Fruit fly (Drosophila melanogaster) whole organism, embryonic: Measurements from ENCODE around the gene mRpL13.
A peak's percentile ranks its signal among the peaks of the same experiment; 100 is the strongest.

ENCODE experiments used
- ATbp ChIP-seq: fragments of 200-800 bp; sonication (Bioruptor generic); optimal IDR thresholded peaks from 2 replicates; lab custom pipeline; 2017; ENCODE audit warnings: missing biosample characterization, mild to moderate bottlenecking, missing genetic modification characterization, missing genetic modification reagents
- Ada2b ChIP-seq: fragments of 200-800 bp; sonication (Bioruptor generic); IDR thresholded peaks from 2 replicates; pipeline ENCODE4 v1.3.6; 2022; ENCODE audit warnings: missing biosample characterization, missing genetic modification characterization
- Antp ChIP-seq: fragments of 200-800 bp; sonication (Bioruptor generic); optimal IDR thresholded peaks from 3 replicates; lab custom pipeline; 2016; ENCODE audit warnings: missing biosample characterization, missing genetic modification characterization
- B-H1 ChIP-seq: fragments of 200-800 bp; sonication (Bioruptor generic); IDR thresholded peaks from 3 replicates; pipeline ENCODE4 v1.3.6; 2022; ENCODE audit warnings: missing biosample characterization, missing genetic modification characterization
- Bgb ChIP-seq: fragments of 200-800 bp; sonication (Bioruptor generic); IDR thresholded peaks from 2 replicates; pipeline ENCODE4 v1.3.6; 2022; ENCODE audit warnings: missing biosample characterization, missing genetic modification characterization; ENCODE audit not compliant: partially characterized antibody
- CG10431 ChIP-seq: fragments of 200-800 bp; sonication (Bioruptor generic); optimal IDR thresholded peaks from 3 replicates; lab custom pipeline; 2018; ENCODE audit warnings: missing biosample characterization, mild to moderate bottlenecking, missing genetic modification characterization
- CG10979 ChIP-seq: fragments of 200-800 bp; sonication (Bioruptor generic); optimal IDR thresholded peaks from 2 replicates; lab custom pipeline; 2018; ENCODE audit warnings: missing biosample characterization, mild to moderate bottlenecking, missing genetic modification characterization, moderate library complexity
- CG11247 ChIP-seq: fragments of 200-800 bp; sonication (Bioruptor generic); IDR thresholded peaks from 2 replicates; pipeline ENCODE4 v1.3.6; 2022; ENCODE audit warnings: missing biosample characterization, missing genetic modification characterization
- CG11504 ChIP-seq: fragments of 200-800 bp; sonication (Bioruptor generic); optimal IDR thresholded peaks from 3 replicates; lab custom pipeline; 2019; ENCODE audit warnings: missing biosample characterization, mild to moderate bottlenecking, missing genetic modification characterization, moderate library complexity
- CG12299 ChIP-seq: fragments of 200-800 bp; sonication (Bioruptor generic); optimal IDR thresholded peaks from 2 replicates; lab custom pipeline; 2018; ENCODE audit warnings: missing biosample characterization, mild to moderate bottlenecking, missing genetic modification characterization
- CG14014 ChIP-seq: fragments of 200-800 bp; sonication (Bioruptor generic); IDR thresholded peaks from 2 replicates; pipeline ENCODE4 v1.3.6; 2022; ENCODE audit warnings: missing biosample characterization, missing genetic modification characterization
- CG1529 ChIP-seq: fragments of 200-800 bp; sonication (Bioruptor generic); optimal IDR thresholded peaks from 3 replicates; lab custom pipeline; 2018; ENCODE audit warnings: missing biosample characterization, missing genetic modification characterization
- CG17912 ChIP-seq: fragments of 200-800 bp; sonication (Bioruptor generic); optimal IDR thresholded peaks from 2 replicates; lab custom pipeline; 2018; ENCODE audit warnings: missing biosample characterization, mild to moderate bottlenecking, missing genetic modification characterization
- CG2129 ChIP-seq: fragments of 200-800 bp; sonication (Bioruptor generic); IDR thresholded peaks from 2 replicates; pipeline ENCODE4 v1.3.6; 2022; ENCODE audit warnings: missing biosample characterization, missing genetic modification characterization; ENCODE audit not compliant: partially characterized antibody
- CG30431 ChIP-seq: fragments of 200-800 bp; sonication (Bioruptor generic); optimal IDR thresholded peaks from 2 replicates; lab custom pipeline; 2017; ENCODE audit warnings: missing biosample characterization, missing genetic modification characterization
- CG31441 ChIP-seq: fragments of 200-800 bp; sonication (Bioruptor generic); IDR thresholded peaks from 2 replicates; pipeline ENCODE4 v1.3.6; 2022; ENCODE audit warnings: missing biosample characterization, missing genetic modification characterization
- CG3995 ChIP-seq: fragments of 200-800 bp; sonication (Bioruptor generic); optimal IDR thresholded peaks from 3 replicates; lab custom pipeline; 2016; ENCODE audit warnings: missing biosample characterization, missing genetic modification characterization
- CG4360 ChIP-seq: fragments of 200-800 bp; sonication (Bioruptor generic); IDR thresholded peaks from 2 replicates; pipeline ENCODE4 v1.3.6; 2022; ENCODE audit warnings: missing biosample characterization, missing genetic modification characterization
- CG4730 ChIP-seq: fragments of 200-800 bp; sonication (Bioruptor generic); IDR thresholded peaks from 2 replicates; pipeline ENCODE4 v1.3.6; 2022; ENCODE audit warnings: missing biosample characterization, missing genetic modification characterization
- CG6683 ChIP-seq: fragments of 200-800 bp; sonication (Bioruptor generic); optimal IDR thresholded peaks from 2 replicates; lab custom pipeline; 2017; ENCODE audit warnings: missing biosample characterization, mild to moderate bottlenecking, missing genetic modification characterization, missing genetic modification reagents
- Dbx ChIP-seq: fragments of 200-800 bp; sonication (Bioruptor generic); IDR thresholded peaks from 3 replicates; pipeline ENCODE4 v1.3.6; 2022; ENCODE audit warnings: missing biosample characterization, missing genetic modification characterization
- Doc2 ChIP-seq: fragments of 200-800 bp; sonication (Bioruptor generic); IDR thresholded peaks from 2 replicates; pipeline ENCODE4 v1.3.6; 2022; ENCODE audit warnings: missing biosample characterization, missing genetic modification characterization
- Dref ChIP-seq: fragments of 200-800 bp; sonication (Bioruptor generic); IDR thresholded peaks from 2 replicates; pipeline ENCODE4 v1.3.6; 2022; ENCODE audit warnings: missing biosample characterization, missing genetic modification characterization
- Drgx ChIP-seq: fragments of 200-800 bp; sonication (Bioruptor generic); IDR thresholded peaks from 2 replicates; pipeline ENCODE4 v1.3.6; 2022; ENCODE audit warnings: missing biosample characterization, missing genetic modification characterization
- Eip74EF ChIP-seq, 2 experiments: fragments of 200-800 bp in 1 of 2; fragments of >200 bp in 1 of 2; sonication (Bioruptor generic) in 1 of 2; optimal IDR thresholded peaks; 2 replicates each; lab custom pipeline; 2017 to 2019; ENCODE audit warnings: missing biosample characterization in 2 of 2, missing genetic modification characterization in 2 of 2, mild to moderate bottlenecking in 1 of 2, moderate library complexity in 1 of 2
- Ets65A ChIP-seq: fragments of 200-800 bp; sonication (Bioruptor generic); peaks from one replicate; lab custom pipeline; 2016; ENCODE audit warnings: missing biosample characterization, missing genetic modification characterization
- H2.0 ChIP-seq: fragments of 200-800 bp; sonication (Bioruptor generic); IDR thresholded peaks from 2 replicates; pipeline ENCODE4 v1.3.6; 2022; ENCODE audit warnings: missing biosample characterization, missing genetic modification characterization
- HLH54F ChIP-seq: fragments of 200-800 bp; sonication (Bioruptor generic); optimal IDR thresholded peaks from 3 replicates; lab custom pipeline; 2016; ENCODE audit warnings: missing biosample characterization, missing genetic modification characterization
- Hmx ChIP-seq: fragments of 200-800 bp; sonication (Bioruptor generic); optimal IDR thresholded peaks from 2 replicates; lab custom pipeline; 2016; ENCODE audit warnings: missing biosample characterization, missing genetic modification characterization
- Hr78 ChIP-seq, 2 experiments: fragments of 200-800 bp in 1 of 2; fragments of >200 bp in 1 of 2; sonication (Bioruptor generic) in 1 of 2; optimal IDR thresholded peaks; 2 replicates each; lab custom pipeline; 2017 to 2019; ENCODE audit warnings: missing biosample characterization in 2 of 2, missing genetic modification characterization in 2 of 2, mild to moderate bottlenecking in 1 of 2, moderate library complexity in 1 of 2
- Med ChIP-seq: fragments of 200-800 bp; sonication (Bioruptor generic); peaks from one replicate; lab custom pipeline; 2016; ENCODE audit warnings: missing biosample characterization, missing genetic modification characterization, mild to moderate bottlenecking, inconsistent platforms, moderate library complexity
- NC2α ChIP-seq: fragments of 200-800 bp; sonication (Bioruptor generic); optimal IDR thresholded peaks from 2 replicates; lab custom pipeline; 2016; ENCODE audit warnings: missing biosample characterization, missing genetic modification characterization
- Nf-YC ChIP-seq: fragments of 200-800 bp; optimal IDR thresholded peaks from 3 replicates; lab custom pipeline; 2019; ENCODE audit warnings: missing biosample characterization, mild to moderate bottlenecking, missing genetic modification characterization, moderate library complexity
- Sin3A ChIP-seq: fragments of >200 bp; optimal IDR thresholded peaks from 2 replicates; lab custom pipeline; 2018
- Sry-β ChIP-seq: fragments of 200-800 bp; sonication (Bioruptor generic); optimal IDR thresholded peaks from 2 replicates; lab custom pipeline; 2018; ENCODE audit warnings: missing biosample characterization, mild to moderate bottlenecking, missing genetic modification characterization, moderate library complexity
- ase ChIP-seq: fragments of 200-800 bp; sonication (Bioruptor generic); IDR thresholded peaks from 3 replicates; pipeline ENCODE4 v1.3.6; 2022; ENCODE audit warnings: missing biosample characterization, missing genetic modification characterization
- bab2 ChIP-seq: fragments of 200-800 bp; sonication (Bioruptor generic); optimal IDR thresholded peaks from 2 replicates; lab custom pipeline; 2016; ENCODE audit warnings: missing biosample characterization, missing genetic modification characterization
- insv ChIP-seq, 2 experiments: fragments of 200-800 bp; sonication (Bioruptor generic); optimal IDR thresholded peaks; 3 replicates each; lab custom pipeline; 2016 to 2018; ENCODE audit warnings: missing biosample characterization in 2 of 2, missing genetic modification characterization in 2 of 2
- ken ChIP-seq: fragments of 200-800 bp; sonication (Bioruptor generic); IDR thresholded peaks from 3 replicates; pipeline ENCODE4 v1.3.6; 2022; ENCODE audit warnings: missing biosample characterization, missing genetic modification characterization
- org-1 ChIP-seq: fragments of 200-800 bp; sonication (Bioruptor generic); optimal IDR thresholded peaks from 2 replicates; lab custom pipeline; 2017; ENCODE audit warnings: missing biosample characterization, missing genetic modification characterization
- peb ChIP-seq: fragments of 200-800 bp; sonication (Bioruptor generic); IDR thresholded peaks from 2 replicates; pipeline ENCODE4 v1.3.6; 2022; ENCODE audit warnings: missing biosample characterization, missing genetic modification characterization
- scrt ChIP-seq: fragments of 200-800 bp; sonication (Bioruptor generic); optimal IDR thresholded peaks from 2 replicates; lab custom pipeline; 2018; ENCODE audit warnings: missing biosample characterization, mild to moderate bottlenecking, missing genetic modification characterization, moderate library complexity
- sim ChIP-seq: fragments of 200-800 bp; sonication (Bioruptor generic); IDR thresholded peaks from 2 replicates; pipeline ENCODE4 v1.3.6; 2022; ENCODE audit warnings: missing biosample characterization, missing genetic modification characterization
- slp2 ChIP-seq: fragments of 200-800 bp; sonication (Bioruptor generic); optimal IDR thresholded peaks from 2 replicates; lab custom pipeline; 2016; ENCODE audit warnings: missing biosample characterization, missing genetic modification characterization
- sqz ChIP-seq: fragments of 200-800 bp; sonication (Bioruptor generic); optimal IDR thresholded peaks from 3 replicates; lab custom pipeline; 2018; ENCODE audit warnings: missing biosample characterization, mild to moderate bottlenecking, missing genetic modification characterization
- tio ChIP-seq: fragments of 200-800 bp; sonication (Bioruptor generic); optimal IDR thresholded peaks from 2 replicates; lab custom pipeline; 2017; ENCODE audit warnings: missing biosample characterization, missing genetic modification characterization, inconsistent platforms
- tll ChIP-seq, 2 experiments: fragments of 200-800 bp in 1 of 2; fragments of >200 bp in 1 of 2; sonication (Bioruptor generic) in 1 of 2; optimal IDR thresholded peaks; 2 replicates each; lab custom pipeline; 2017 to 2019; ENCODE audit warnings: missing biosample characterization in 2 of 2, missing genetic modification characterization in 2 of 2, mild to moderate bottlenecking in 1 of 2, moderate library complexity in 1 of 2
- tna ChIP-seq: fragments of 200-800 bp; sonication (Bioruptor generic); IDR thresholded peaks from 2 replicates; pipeline ENCODE4 v1.3.6; 2022; ENCODE audit warnings: missing biosample characterization, missing genetic modification characterization; ENCODE audit not compliant: partially characterized antibody
- tup ChIP-seq: fragments of 200-800 bp; sonication (Bioruptor generic); optimal IDR thresholded peaks from 2 replicates; lab custom pipeline; 2016; ENCODE audit warnings: missing biosample characterization, mild to moderate bottlenecking, missing genetic modification characterization, moderate library complexity
- unpg ChIP-seq: fragments of 200-800 bp; sonication (Bioruptor generic); optimal IDR thresholded peaks from 3 replicates; lab custom pipeline; 2018; ENCODE audit warnings: missing biosample characterization, mild to moderate bottlenecking, missing genetic modification characterization, moderate library complexity
- wor ChIP-seq: fragments of 200-800 bp; sonication (Bioruptor generic); IDR thresholded peaks from 2 replicates; pipeline ENCODE4 v1.3.6; 2022; ENCODE audit warnings: missing biosample characterization, missing genetic modification characterization
- zen ChIP-seq: fragments of 200-800 bp; sonication (Bioruptor generic); optimal IDR thresholded peaks from 3 replicates; lab custom pipeline; 2018; ENCODE audit warnings: missing biosample characterization, mild to moderate bottlenecking, missing genetic modification characterization, moderate library complexity

The mRpL13 gene

DNA sequence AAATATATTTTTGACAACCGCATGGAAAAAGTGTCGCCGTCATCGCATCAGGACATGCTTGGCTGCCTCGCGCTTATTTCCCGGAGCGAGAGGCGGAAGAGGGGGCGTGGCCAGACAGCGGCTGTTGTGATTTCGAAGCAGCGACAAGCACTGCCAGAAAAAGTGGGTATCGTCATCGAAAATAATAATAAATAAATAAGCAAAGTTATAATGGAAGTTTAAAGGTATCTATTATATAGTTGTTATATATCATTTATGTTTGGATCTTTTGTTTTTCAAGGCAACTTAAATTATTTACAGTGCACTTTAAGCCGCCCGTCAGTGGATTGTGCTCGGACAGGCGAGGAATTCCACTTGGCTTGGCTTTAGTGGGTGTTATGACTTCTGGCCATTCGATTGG is 30.3 kb upstream of the mRpL13 start (continued):
- TF ChIP-seq NC2α (GFP tag; lab: Kevin White, UChicago) (no peak), CG6683 (no peak), H2.0 (GFP tag; lab: Robert Waterston, UW) (no peak), tll (GFP tag; optimal IDR thresholded peaks at IDR 0.05; lab: Kevin White, UChicago) (no peak), ATbp (peak; percentile 5), unpg (GFP tag; lab: Kevin White, UChicago) (peak; percentile 40), HLH54F (GFP tag; lab: Kevin White, UChicago) (no peak), ken (GFP tag; lab: Robert Waterston, UW) (no peak), CG12299 (tag; lab: Kevin White, UChicago) (no peak), CG11247 (GFP tag; lab: Robert Waterston, UW) (no peak), Dbx (no peak), zen (tag; lab: Kevin White, UChicago) (no peak), Sin3A (lab: Kevin White, UChicago) (no peak), Sry-β (GFP tag; lab: Kevin White, UChicago) (no peak), Bgb (GFP tag; lab: Robert Waterston, UW) (no peak), Ada2b (no peak), Med (GFP tag; lab: Kevin White, UChicago) (peak; percentile 33), Doc2 (no peak), Hmx (GFP tag; lab: Kevin White, UChicago) (no peak), Hr78 (GFP tag; optimal IDR thresholded peaks at IDR 0.05; lab: Kevin White, UChicago) (no peak), CG1529 (GFP tag; lab: Kevin White, UChicago) (no peak), tup (no peak), sqz (no peak), sim (no peak), CG3995 (no peak), CG31441 (GFP tag; lab: Robert Waterston, UW) (no peak), org-1 (GFP tag; lab: Kevin White, UChicago) (no peak), Antp (GFP tag; lab: Kevin White, UChicago) (no peak), scrt (GFP tag; lab: Kevin White, UChicago) (no peak), slp2 (GFP tag; lab: Kevin White, UChicago) (no peak), Drgx (no peak), CG2129 (no peak), Eip74EF (GFP tag; optimal IDR thresholded peaks at IDR 0.05; lab: Kevin White, UChicago) (no peak), CG4730 (GFP tag; lab: Robert Waterston, UW) (no peak), CG14014 (GFP tag; lab: Robert Waterston, UW) (0 out of 2 replicates have a peak, but pooled peaks have one; percentile 8), B-H1 (GFP tag; lab: Robert Waterston, UW) (no peak), Nf-YC (tag; lab: Kevin White, UChicago) (no peak), wor (GFP tag; lab: Robert Waterston, UW) (no peak), Dref (GFP tag; lab: Robert Waterston, UW) (no peak), CG10979 (tag; lab: Kevin White, UChicago) (peak; percentile 47), tna (GFP tag; lab: Robert Waterston, UW) (no peak), tio (GFP tag; lab: Kevin White, UChicago) (no peak), CG10431 (no peak), insv (GFP tag; optimal IDR thresholded peaks at IDR 0.05; lab: Kevin White, UChicago) (no peak), CG11504 (tag; lab: Kevin White, UChicago) (peak; percentile 45), Ets65A (GFP tag; lab: Kevin White, UChicago) (no peak), peb (no peak), CG4360 (GFP tag; lab: Robert Waterston, UW) (no peak), CG30431 (no peak), bab2 (no peak), ase (GFP tag; lab: Robert Waterston, UW) (no peak), CG17912 (GFP tag; lab: Kevin White, UChicago) (no peak)
